Worm (Caenorhabditis elegans) whole organism, late embryonic: ENCODE measurements around the gene T25F10.4.

Experiments used
- F13H6.1 ChIP-seq: sonication (generic microtip); optimal IDR thresholded peaks from 2 replicates; lab custom pipeline; 2016; ENCODE audit warnings: missing genetic modification characterization, missing compliant biosample characterization
- Y22D7AL.16 ChIP-seq: sonication (generic microtip); optimal IDR thresholded peaks from 2 replicates; lab custom pipeline; 2016; ENCODE audit warnings: missing genetic modification characterization, missing compliant biosample characterization
- ceh-2 ChIP-seq: sonication (generic microtip); optimal IDR thresholded peaks from 2 replicates; lab custom pipeline; 2016; ENCODE audit warnings: missing genotype, missing genetic modification characterization, missing compliant biosample characterization
- dve-1 ChIP-seq: sonication (generic microtip); optimal IDR thresholded peaks from 2 replicates; lab custom pipeline; 2017; ENCODE audit warnings: antibody characterized with exemption, mild to moderate bottlenecking, missing genetic modification characterization, missing compliant biosample characterization
- ets-4 ChIP-seq: sonication (generic microtip); optimal IDR thresholded peaks from 2 replicates; lab custom pipeline; 2016; ENCODE audit warnings: missing genetic modification characterization, missing compliant biosample characterization
- nhr-11 ChIP-seq: fragments of 150-350 bp; optimal IDR thresholded peaks from 2 replicates; lab custom pipeline; 2014; ENCODE audit warnings: missing biosample characterization, missing genetic modification characterization
- nhr-232 ChIP-seq: sonication (generic microtip); optimal IDR thresholded peaks from 2 replicates; lab custom pipeline; 2016; ENCODE audit warnings: missing genetic modification characterization, missing compliant biosample characterization
- odd-2 ChIP-seq: sonication (generic microtip); optimal IDR thresholded peaks from 2 replicates; lab custom pipeline; 2017; ENCODE audit warnings: antibody characterized with exemption, mild to moderate bottlenecking, missing genetic modification characterization, missing compliant biosample characterization
- pag-3 ChIP-seq: sonication (generic microtip); optimal IDR thresholded peaks from 2 replicates; lab custom pipeline; 2016; ENCODE audit warnings: missing compliant biosample characterization, missing genetic modification characterization, borderline replicate concordance
- pha-4 ChIP-seq: fragments of 150-350 bp; optimal IDR thresholded peaks from 2 replicates; lab custom pipeline; 2018; ENCODE audit warnings: missing biosample characterization, missing genetic modification reagents, missing genetic modification characterization

ce11 chrV:6775708-6776107, 13.4 kb upstream of the T25F10.4 start, which contains the start of gene srh-28:
- TF ChIP-seq nhr-232 (no peak), pag-3 (tag; lab: Kevin White, UChicago) (no peak), F13H6.1 (tag; lab: Kevin White, UChicago) (no peak), pha-4 (tag; lab: Kevin White, UChicago) (no peak), ceh-2 (tag; lab: Kevin White, UChicago) (no peak), nhr-11 (no peak), Y22D7AL.16 (tag; lab: Kevin White, UChicago) (no peak), odd-2 (tag; lab: Kevin White, UChicago) (no peak), dve-1 (tag; lab: Kevin White, UChicago) (no peak), ets-4 (no peak)
